Fruit fly (Drosophila melanogaster) whole organism, embryonic: ENCODE measurements around the gene CG14915.
A peak's percentile ranks its signal among the peaks of the same experiment; 100 is the strongest.

Source experiments
- Ada2b ChIP-seq: fragments of 200-800 bp; sonication (Bioruptor generic); IDR thresholded peaks from 2 replicates; pipeline ENCODE4 v1.3.6; 2022; ENCODE audit warnings: missing biosample characterization, missing genetic modification characterization
- Aef1 ChIP-seq: fragments of 200-800 bp; sonication (Bioruptor generic); IDR thresholded peaks from 3 replicates; pipeline ENCODE4 v1.3.6; 2022; ENCODE audit warnings: missing biosample characterization, missing genetic modification characterization
- CG10654 ChIP-seq: fragments of 200-800 bp; sonication (Bioruptor generic); optimal IDR thresholded peaks from 2 replicates; lab custom pipeline; 2016; ENCODE audit warnings: missing biosample characterization, missing genetic modification characterization
- CG11560 ChIP-seq: fragments of 200-800 bp; sonication (Bioruptor generic); IDR thresholded peaks from 3 replicates; pipeline ENCODE4 v1.3.6; 2022; ENCODE audit warnings: missing biosample characterization, missing genetic modification characterization
- CG12769 ChIP-seq: fragments of 200-800 bp; sonication (Bioruptor generic); optimal IDR thresholded peaks from 2 replicates; lab custom pipeline; 2019; ENCODE audit warnings: missing biosample characterization, mild to moderate bottlenecking, missing genetic modification characterization, moderate library complexity
- CG13624 ChIP-seq: fragments of 200-800 bp; sonication (Bioruptor generic); optimal IDR thresholded peaks from 2 replicates; lab custom pipeline; 2016; ENCODE audit warnings: missing biosample characterization, missing genetic modification characterization
- CG1529 ChIP-seq: fragments of 200-800 bp; sonication (Bioruptor generic); optimal IDR thresholded peaks from 3 replicates; lab custom pipeline; 2018; ENCODE audit warnings: missing biosample characterization, missing genetic modification characterization
- CG17612 ChIP-seq: fragments of 200-800 bp; sonication (Bioruptor generic); IDR thresholded peaks from 2 replicates; pipeline ENCODE4 v1.3.6; 2022; ENCODE audit warnings: missing biosample characterization, missing genetic modification characterization
- CG2202 ChIP-seq: fragments of 200-800 bp; sonication (Bioruptor generic); optimal IDR thresholded peaks from 2 replicates; lab custom pipeline; 2018; ENCODE audit warnings: missing biosample characterization, mild to moderate bottlenecking, missing genetic modification characterization
- CG6791 ChIP-seq: fragments of 200-800 bp; sonication (Bioruptor generic); IDR thresholded peaks from 3 replicates; pipeline ENCODE4 v1.3.6; 2022; ENCODE audit warnings: missing biosample characterization, missing genetic modification characterization; ENCODE audit not compliant: partially characterized antibody
- CG7556 ChIP-seq: fragments of 200-800 bp; sonication (Bioruptor generic); optimal IDR thresholded peaks from 2 replicates; lab custom pipeline; 2017; ENCODE audit warnings: missing biosample characterization, mild to moderate bottlenecking, missing genetic modification characterization
- CG7987 ChIP-seq: fragments of 200-800 bp; sonication (Bioruptor generic); optimal IDR thresholded peaks from 2 replicates; lab custom pipeline; 2018; ENCODE audit warnings: missing biosample characterization, mild to moderate bottlenecking, missing genetic modification characterization, moderate library complexity
- CG8281 ChIP-seq: fragments of 200-800 bp; sonication (Bioruptor generic); optimal IDR thresholded peaks from 2 replicates; lab custom pipeline; 2018; ENCODE audit warnings: missing biosample characterization, mild to moderate bottlenecking, missing genetic modification characterization, moderate library complexity
- D ChIP-seq, 2 experiments: fragments of 200-800 bp in 1 of 2; fragments of >200 bp in 1 of 2; sonication (Bioruptor generic) in 1 of 2; optimal IDR thresholded peaks; 2 replicates in 1 of 2; 3 replicates in 1 of 2; lab custom pipeline; 2017; ENCODE audit warnings: mild to moderate bottlenecking in 1 of 2, missing biosample characterization in 1 of 2, missing genetic modification characterization in 1 of 2, missing genetic modification reagents in 1 of 2
- D19A ChIP-seq: fragments of 200-800 bp; optimal IDR thresholded peaks from 3 replicates; lab custom pipeline; 2019; ENCODE audit warnings: missing biosample characterization, mild to moderate bottlenecking, missing genetic modification characterization, moderate library complexity
- Doc3 ChIP-seq: fragments of 200-800 bp; sonication (Bioruptor generic); IDR thresholded peaks from 3 replicates; pipeline ENCODE4 v1.3.6; 2022; ENCODE audit warnings: missing biosample characterization, missing genetic modification characterization; ENCODE audit not compliant: partially characterized antibody
- E2f1 ChIP-seq: fragments of 200-800 bp; sonication (Bioruptor generic); IDR thresholded peaks from 2 replicates; pipeline ENCODE4 v1.3.6; 2022; ENCODE audit warnings: missing biosample characterization, missing genetic modification characterization
- Fer3 ChIP-seq: fragments of 200-800 bp; sonication (Bioruptor generic); optimal IDR thresholded peaks from 2 replicates; lab custom pipeline; 2018; ENCODE audit warnings: missing biosample characterization, mild to moderate bottlenecking, missing genetic modification characterization, moderate library complexity
- Hey ChIP-seq: fragments of 200-800 bp; sonication (Bioruptor generic); optimal IDR thresholded peaks from 3 replicates; lab custom pipeline; 2018; ENCODE audit warnings: missing biosample characterization, mild to moderate bottlenecking, missing genetic modification characterization
- HmgZ ChIP-seq: fragments of 200-800 bp; sonication (Bioruptor generic); optimal IDR thresholded peaks from 2 replicates; lab custom pipeline; 2018; ENCODE audit warnings: missing biosample characterization, mild to moderate bottlenecking, missing genetic modification characterization
- Kr ChIP-seq: fragments of 200-800 bp; sonication (Bioruptor generic); optimal IDR thresholded peaks from 2 replicates; lab custom pipeline; 2017; ENCODE audit warnings: missing biosample characterization, mild to moderate bottlenecking, missing genetic modification characterization
- Lim3 ChIP-seq: fragments of 200-800 bp; sonication (Bioruptor generic); IDR thresholded peaks from 2 replicates; pipeline ENCODE4 v1.3.6; 2022; ENCODE audit warnings: missing biosample characterization, missing genetic modification characterization
- Lpt ChIP-seq: fragments of >200 bp; optimal IDR thresholded peaks from 2 replicates; lab custom pipeline; 2018; ENCODE audit warnings: missing biosample characterization, missing genetic modification characterization
- Meics ChIP-seq: fragments of 200-800 bp; sonication (Bioruptor generic); optimal IDR thresholded peaks from 2 replicates; lab custom pipeline; 2017; ENCODE audit warnings: missing biosample characterization, mild to moderate bottlenecking, missing genetic modification characterization
- Mrtf ChIP-seq: fragments of 200-800 bp; sonication (Bioruptor generic); IDR thresholded peaks from 3 replicates; pipeline ENCODE4 v1.3.6; 2022; ENCODE audit warnings: missing biosample characterization, missing genetic modification characterization
- Nf-YB ChIP-seq: fragments of 200-800 bp; sonication (Bioruptor generic); optimal IDR thresholded peaks from 3 replicates; lab custom pipeline; 2019; ENCODE audit warnings: missing biosample characterization, mild to moderate bottlenecking, missing genetic modification characterization, moderate library complexity
- Nf-YC ChIP-seq: fragments of 200-800 bp; optimal IDR thresholded peaks from 3 replicates; lab custom pipeline; 2019; ENCODE audit warnings: missing biosample characterization, mild to moderate bottlenecking, missing genetic modification characterization, moderate library complexity
- Sox102F ChIP-seq: fragments of 200-800 bp; sonication (Bioruptor generic); optimal IDR thresholded peaks from 2 replicates; lab custom pipeline; 2018; ENCODE audit warnings: missing biosample characterization, mild to moderate bottlenecking, missing genetic modification characterization, moderate library complexity
- Sry-δ ChIP-seq: fragments of 200-800 bp; sonication (Bioruptor generic); optimal IDR thresholded peaks from 2 replicates; lab custom pipeline; 2016; ENCODE audit warnings: missing biosample characterization, missing genetic modification characterization
- Taf1 ChIP-seq: fragments of 200-800 bp; sonication (Bioruptor generic); IDR thresholded peaks from 2 replicates; pipeline ENCODE4 v1.3.6; 2022; ENCODE audit warnings: missing biosample characterization, missing genetic modification characterization
- Xrp1 ChIP-seq: fragments of 200-800 bp; sonication (Bioruptor generic); IDR thresholded peaks from 2 replicates; pipeline ENCODE4 v1.3.6; 2022; ENCODE audit warnings: missing biosample characterization, missing genetic modification characterization
- cas ChIP-seq: fragments of 200-800 bp; sonication (Bioruptor generic); IDR thresholded peaks from 2 replicates; pipeline ENCODE4 v1.3.6; 2022; ENCODE audit warnings: missing biosample characterization, missing genetic modification characterization
- chinmo ChIP-seq: fragments of 200-800 bp; sonication (Bioruptor generic); IDR thresholded peaks from 4 replicates; pipeline ENCODE4 v1.3.6; 2022; ENCODE audit warnings: missing biosample characterization, missing genetic modification characterization; ENCODE audit not compliant: partially characterized antibody
- ci ChIP-seq: fragments of 200-800 bp; sonication (Bioruptor generic); IDR thresholded peaks from 3 replicates; pipeline ENCODE4 v1.3.6; 2022; ENCODE audit warnings: missing biosample characterization, missing genetic modification characterization
- ewg ChIP-seq: fragments of 200-800 bp; sonication (Bioruptor generic); optimal IDR thresholded peaks from 3 replicates; lab custom pipeline; 2017; ENCODE audit warnings: mild to moderate bottlenecking, missing biosample characterization, missing genetic modification reagents, missing genetic modification characterization
- fu2 ChIP-seq: fragments of 200-800 bp; sonication (Bioruptor generic); optimal IDR thresholded peaks from 2 replicates; lab custom pipeline; 2016; ENCODE audit warnings: missing biosample characterization, missing genetic modification characterization
- her ChIP-seq: fragments of 200-800 bp; sonication (Bioruptor generic); optimal IDR thresholded peaks from 2 replicates; lab custom pipeline; 2016; ENCODE audit warnings: missing biosample characterization, missing genetic modification characterization
- hth ChIP-seq: fragments of >200 bp; optimal IDR thresholded peaks from 2 replicates; lab custom pipeline; 2017; ENCODE audit warnings: inconsistent platforms
- lilli ChIP-seq: fragments of 200-800 bp; sonication (Bioruptor generic); optimal IDR thresholded peaks from 3 replicates; lab custom pipeline; 2016; ENCODE audit warnings: missing biosample characterization, missing genetic modification characterization
- luna ChIP-seq: fragments of 200-800 bp; sonication (Bioruptor generic); optimal IDR thresholded peaks from 2 replicates; lab custom pipeline; 2016; ENCODE audit warnings: missing biosample characterization, missing genetic modification characterization
- pho ChIP-seq: fragments of 200-800 bp; sonication (Bioruptor generic); optimal IDR thresholded peaks from 2 replicates; lab custom pipeline; 2016; ENCODE audit warnings: missing biosample characterization, missing genetic modification characterization
- psq ChIP-seq: fragments of 200-800 bp; sonication (Bioruptor generic); optimal IDR thresholded peaks from 2 replicates; lab custom pipeline; 2017; ENCODE audit warnings: missing biosample characterization, missing genetic modification characterization
- sens-2 ChIP-seq: fragments of 200-800 bp; sonication (Bioruptor generic); IDR thresholded peaks from 2 replicates; pipeline ENCODE4 v1.3.6; 2022; ENCODE audit warnings: missing biosample characterization, missing genetic modification characterization
- sna ChIP-seq: fragments of 200-800 bp; sonication (Bioruptor generic); IDR thresholded peaks from 2 replicates; pipeline ENCODE4 v1.3.6; 2022; ENCODE audit warnings: missing biosample characterization, missing genetic modification characterization; ENCODE audit not compliant: partially characterized antibody
- sqz ChIP-seq: fragments of 200-800 bp; sonication (Bioruptor generic); optimal IDR thresholded peaks from 3 replicates; lab custom pipeline; 2018; ENCODE audit warnings: missing biosample characterization, mild to moderate bottlenecking, missing genetic modification characterization
- tup ChIP-seq: fragments of 200-800 bp; sonication (Bioruptor generic); optimal IDR thresholded peaks from 2 replicates; lab custom pipeline; 2016; ENCODE audit warnings: missing biosample characterization, mild to moderate bottlenecking, missing genetic modification characterization, moderate library complexity
- vfl ChIP-seq: fragments of 200-800 bp; sonication (Bioruptor generic); optimal IDR thresholded peaks from 2 replicates; lab custom pipeline; 2016; ENCODE audit warnings: missing biosample characterization, missing genetic modification characterization
- vvl ChIP-seq: fragments of 200-800 bp; sonication (Bioruptor generic); IDR thresholded peaks from 2 replicates; pipeline ENCODE4 v1.3.6; 2022; ENCODE audit warnings: missing biosample characterization, missing genetic modification characterization
- wor ChIP-seq: fragments of 200-800 bp; sonication (Bioruptor generic); IDR thresholded peaks from 2 replicates; pipeline ENCODE4 v1.3.6; 2022; ENCODE audit warnings: missing biosample characterization, missing genetic modification characterization

The CG14915 gene

dm6 chr2L:11057333-11058110 is 13.3 kb upstream of the CG14915 start (continued):
- peak; percentile 30 for TF ChIP-seq her (GFP tag; lab: Kevin White, UChicago)
- TF ChIP-seq tup (GFP tag; lab: Kevin White, UChicago) = peak; percentile 55
- peak; percentile 67; the same call in 1 of the 2 replicates for TF ChIP-seq vvl (GFP tag; lab: Robert Waterston, UW)
- TF ChIP-seq fu2 (GFP tag; lab: Kevin White, UChicago) = peak; percentile 42
- no peak for TF ChIP-seq hth (lab: Kevin White, UChicago)
- TF ChIP-seq ci (GFP tag; lab: Robert Waterston, UW) = peak; percentile 61
- TF ChIP-seq wor (GFP tag; lab: Robert Waterston, UW) = peak; percentile 63
- no peak for TF ChIP-seq CG6791
- peak; percentile 54 for TF ChIP-seq ewg (GFP tag; lab: Kevin White, UChicago)
- peak; percentile 75 for TF ChIP-seq Nf-YC (tag; lab: Kevin White, UChicago)
- TF ChIP-seq CG17612 = no peak
- TF ChIP-seq sens-2 = no peak
- TF ChIP-seq vfl = peak; percentile 26
- TF ChIP-seq Nf-YB (GFP tag; lab: Kevin White, UChicago) = peak; percentile 45
- TF ChIP-seq CG7556 (GFP tag; lab: Kevin White, UChicago) = peak; percentile 89
- peak; percentile 59 for TF ChIP-seq CG2202 (tag; lab: Kevin White, UChicago)
- TF ChIP-seq Lim3 = peak; percentile 32; the same call in 1 of the 2 replicates
- peak; percentile 48 for TF ChIP-seq pho (GFP tag; lab: Kevin White, UChicago)
- peak; percentile 99 for TF ChIP-seq D19A (tag; lab: Kevin White, UChicago)
- TF ChIP-seq CG13624 (GFP tag; lab: Kevin White, UChicago) = peak; percentile 0
- peak; percentile 31 for TF ChIP-seq Aef1 (GFP tag; lab: Robert Waterston, UW)
- peak; percentile 78; the same call in 2 of the 4 replicates for TF ChIP-seq chinmo
- TF ChIP-seq Lpt (GFP tag; lab: Kevin White, UChicago) = no peak
- TF ChIP-seq Sry-δ (GFP tag; lab: Kevin White, UChicago) = no peak
- peak; percentile 57 for TF ChIP-seq HmgZ
- no peak for TF ChIP-seq sna (GFP tag; lab: Robert Waterston, UW)
- TF ChIP-seq luna = no peak
- peak; percentile 72 for TF ChIP-seq Sox102F (GFP tag; lab: Kevin White, UChicago)
- no peak for TF ChIP-seq Hey (tag; lab: Kevin White, UChicago)
- TF ChIP-seq Xrp1 (GFP tag; lab: Robert Waterston, UW) = peak; percentile 49
- TF ChIP-seq Kr = no peak
- peak; percentile 81 for TF ChIP-seq CG12769
- no peak for TF ChIP-seq D (optimal IDR thresholded peaks at IDR 0.05; lab: Kevin White, UChicago)
- TF ChIP-seq D (GFP tag; optimal IDR thresholded peaks at IDR 0.05; lab: Kevin White, UChicago) = peak; percentile 75
- peak; percentile 56 for TF ChIP-seq E2f1
- peak; percentile 64 for TF ChIP-seq Ada2b (GFP tag; lab: Robert Waterston, UW)
- TF ChIP-seq Meics (GFP tag; lab: Kevin White, UChicago) = peak; percentile 81
- peak; percentile 77; the same call in 2 of the 3 replicates for TF ChIP-seq CG11560 (tag; lab: Robert Waterston, UW)
- TF ChIP-seq CG7987 = peak; percentile 1
- peak; percentile 52 for TF ChIP-seq sqz (GFP tag; lab: Kevin White, UChicago)
- TF ChIP-seq lilli = peak; percentile 77
- no peak for TF ChIP-seq psq (GFP tag; lab: Kevin White, UChicago)
- TF ChIP-seq CG8281 (tag; lab: Kevin White, UChicago) = peak; percentile 45
- TF ChIP-seq CG1529 (GFP tag; lab: Kevin White, UChicago) = peak; percentile 87
- TF ChIP-seq CG10654 = peak; percentile 31
- peak; percentile 45; the same call in 1 of the 2 replicates for TF ChIP-seq Taf1 (GFP tag; lab: Robert Waterston, UW)
- peak; percentile 81 for TF ChIP-seq Mrtf
- TF ChIP-seq Fer3 (tag; lab: Kevin White, UChicago) = peak; percentile 44
- TF ChIP-seq Doc3 (GFP tag; lab: Robert Waterston, UW) = no peak
- peak; percentile 44; the same call in 1 of the 2 replicates for TF ChIP-seq cas (GFP tag; lab: Robert Waterston, UW)
